Worm (Caenorhabditis elegans) whole organism, mixed stage, embryonic: ENCODE measurements around the gene C05E4.15.

Experiments used
- M03D4.4 ChIP-seq: sonication (generic microtip); optimal IDR thresholded peaks from 2 replicates; lab custom pipeline; 2017; ENCODE audit warnings: mild to moderate bottlenecking, missing genetic modification characterization, missing compliant biosample characterization
- bed-3 ChIP-seq: fragments of 200-800 bp; sonication (Bioruptor generic); optimal IDR thresholded peaks from 3 replicates; lab custom pipeline; 2018; ENCODE audit warnings: mild to moderate bottlenecking, missing genetic modification characterization, moderate library complexity, missing compliant biosample characterization
- blmp-1 ChIP-seq: fragments of 150-350 bp; optimal IDR thresholded peaks from 2 replicates; lab custom pipeline; 2014; ENCODE audit warnings: missing biosample characterization, missing genetic modification characterization
- ceh-39 ChIP-seq: fragments of 150-350 bp; optimal IDR thresholded peaks from 2 replicates; lab custom pipeline; 2014; ENCODE audit warnings: missing biosample characterization, missing genetic modification characterization
- ceh-83 ChIP-seq: fragments of 200-800 bp; sonication (Bioruptor generic); optimal IDR thresholded peaks from 2 replicates; lab custom pipeline; 2018; ENCODE audit warnings: mild to moderate bottlenecking, missing genetic modification characterization, missing compliant biosample characterization
- ces-1 ChIP-seq: fragments of 150-350 bp; optimal IDR thresholded peaks from 2 replicates; lab custom pipeline; 2014; ENCODE audit warnings: missing biosample characterization, missing genetic modification reagents, missing genetic modification characterization
- cnd-1 ChIP-seq: fragments of 200-800 bp; sonication (Bioruptor generic); optimal IDR thresholded peaks from 2 replicates; lab custom pipeline; 2018; ENCODE audit warnings: mild to moderate bottlenecking, missing genetic modification characterization, missing compliant biosample characterization
- drap-1 ChIP-seq: fragments of 200-800 bp; sonication (Bioruptor generic); optimal IDR thresholded peaks from 3 replicates; lab custom pipeline; 2018; ENCODE audit warnings: mild to moderate bottlenecking, missing genetic modification characterization, missing compliant biosample characterization
- elt-3 ChIP-seq: fragments of 150-350 bp; optimal IDR thresholded peaks from 2 replicates; lab custom pipeline; 2014; ENCODE audit warnings: missing biosample characterization, missing genetic modification characterization
- ham-2 ChIP-seq: fragments of 200-800 bp; sonication (Bioruptor generic); optimal IDR thresholded peaks from 2 replicates; lab custom pipeline; 2018; ENCODE audit warnings: mild to moderate bottlenecking, missing genetic modification characterization, missing compliant biosample characterization
- hlh-1 ChIP-seq: fragments of 150-350 bp; optimal IDR thresholded peaks from 2 replicates; lab custom pipeline; 2014; ENCODE audit warnings: missing biosample characterization, missing genetic modification reagents, missing genetic modification characterization
- lin-13 ChIP-seq: fragments of 150-350 bp; optimal IDR thresholded peaks from 2 replicates; lab custom pipeline; 2014; ENCODE audit warnings: missing biosample characterization, missing genetic modification characterization
- lin-32 ChIP-seq: fragments of 200-800 bp; sonication (Bioruptor generic); optimal IDR thresholded peaks from 2 replicates; lab custom pipeline; 2018; ENCODE audit warnings: mild to moderate bottlenecking, missing genetic modification characterization, missing compliant biosample characterization
- lsy-2 ChIP-seq: fragments of 150-350 bp; optimal IDR thresholded peaks from 2 replicates; lab custom pipeline; 2014; ENCODE audit warnings: missing biosample characterization, missing genetic modification characterization
- mab-5 ChIP-seq: fragments of 150-350 bp; optimal IDR thresholded peaks from 2 replicates; lab custom pipeline; 2014; ENCODE audit warnings: missing biosample characterization, missing genetic modification characterization
- mep-1 ChIP-seq: fragments of 150-350 bp; optimal IDR thresholded peaks from 2 replicates; lab custom pipeline; 2017; ENCODE audit warnings: missing biosample characterization, missing genetic modification reagents, missing genetic modification characterization, inconsistent platforms
- mls-2 ChIP-seq: sonication (generic microtip); optimal IDR thresholded peaks from 2 replicates; lab custom pipeline; 2016; ENCODE audit warnings: mild to moderate bottlenecking, missing genetic modification characterization, moderate library complexity, missing compliant biosample characterization
- nhr-12 ChIP-seq: fragments of 150-350 bp; optimal IDR thresholded peaks from 2 replicates; lab custom pipeline; 2014; ENCODE audit warnings: missing biosample characterization, missing genetic modification characterization
- nhr-237 ChIP-seq: fragments of 150-350 bp; optimal IDR thresholded peaks from 2 replicates; lab custom pipeline; 2014; ENCODE audit warnings: missing biosample characterization, missing genetic modification characterization
- nhr-28 ChIP-seq: fragments of 150-350 bp; optimal IDR thresholded peaks from 2 replicates; lab custom pipeline; 2014; ENCODE audit warnings: missing biosample characterization, missing genetic modification characterization
- nhr-76 ChIP-seq: sonication (generic microtip); optimal IDR thresholded peaks from 2 replicates; lab custom pipeline; 2017; ENCODE audit warnings: missing biosample characterization, missing genetic modification characterization
- pha-4 ChIP-seq: fragments of 150-350 bp; optimal IDR thresholded peaks from 2 replicates; lab custom pipeline; 2018; ENCODE audit warnings: missing biosample characterization, missing genetic modification reagents, missing genetic modification characterization
- snpc-4 ChIP-seq: fragments of 150-350 bp; optimal IDR thresholded peaks from 2 replicates; lab custom pipeline; 2014; ENCODE audit warnings: missing biosample characterization, missing genetic modification characterization
- sptf-1 ChIP-seq: sonication (generic microtip); optimal IDR thresholded peaks from 2 replicates; lab custom pipeline; 2017; ENCODE audit warnings: mild to moderate bottlenecking, missing genetic modification characterization, moderate library complexity, missing compliant biosample characterization
- tbx-8 ChIP-seq: fragments of 200-800 bp; sonication (Bioruptor generic); optimal IDR thresholded peaks from 2 replicates; lab custom pipeline; 2018; ENCODE audit warnings: mild to moderate bottlenecking, missing genetic modification characterization, moderate library complexity, missing compliant biosample characterization
- unc-120 ChIP-seq: sonication (generic microtip); optimal IDR thresholded peaks from 2 replicates; lab custom pipeline; 2017; ENCODE audit warnings: missing genetic modification characterization, missing compliant biosample characterization; ENCODE audit not compliant: poor library complexity, severe bottlenecking
- unc-39 ChIP-seq: fragments of 150-350 bp; optimal IDR thresholded peaks from 2 replicates; lab custom pipeline; 2014; ENCODE audit warnings: missing biosample characterization, missing genetic modification characterization
- zip-8 ChIP-seq: fragments of 150-350 bp; optimal IDR thresholded peaks from 2 replicates; lab custom pipeline; 2014; ENCODE audit warnings: missing biosample characterization, missing genetic modification characterization
- ztf-11 ChIP-seq: fragments of 150-350 bp; optimal IDR thresholded peaks from 2 replicates; lab custom pipeline; 2014; ENCODE audit warnings: missing biosample characterization, missing genetic modification characterization

The C05E4.15 gene

DNA sequence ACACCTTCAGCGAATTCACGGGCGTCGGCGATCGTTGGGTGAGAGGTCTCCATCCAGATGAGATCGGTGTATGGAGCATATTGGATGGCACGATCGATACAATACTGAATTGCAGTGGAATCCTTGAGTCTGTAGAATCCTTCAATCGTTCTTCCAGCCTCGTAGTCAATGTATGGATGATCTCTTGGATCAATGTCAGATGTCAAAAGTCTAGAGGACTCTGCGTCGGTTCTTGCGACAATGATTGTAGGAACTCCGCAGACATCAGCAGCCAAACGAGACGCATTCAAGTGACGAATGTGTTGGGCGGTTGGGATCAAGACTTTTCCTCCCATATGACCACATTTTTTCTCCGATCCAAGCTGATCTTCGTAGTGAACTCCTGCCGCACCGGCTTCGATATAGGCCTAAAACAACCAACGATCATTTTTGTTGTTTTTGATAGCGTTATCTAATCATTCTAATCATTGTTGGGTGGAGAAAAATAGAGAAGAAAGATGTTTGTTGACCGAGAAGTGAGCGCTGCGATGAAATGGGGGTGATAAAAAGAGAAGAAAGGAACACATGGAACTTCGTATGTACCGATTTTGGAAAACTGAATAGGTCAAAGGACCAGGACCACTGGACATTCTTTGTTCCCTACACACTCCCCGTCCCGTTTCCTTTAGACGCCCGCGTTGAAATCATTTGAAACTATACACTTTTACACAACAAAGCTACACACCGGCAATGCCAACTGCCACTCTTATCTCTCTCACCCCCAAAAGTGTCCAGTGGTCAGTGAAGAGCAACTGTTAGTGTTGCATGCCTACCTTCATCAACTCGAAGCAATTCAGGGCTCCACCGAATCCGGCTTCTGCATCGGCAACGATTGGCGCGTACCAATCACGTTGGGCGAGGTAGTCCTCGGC is 34.3 kb downstream of the C05E4.15 start:
- no peak for TF ChIP-seq lin-13
- no peak for TF ChIP-seq mls-2 (tag; lab: Kevin White, UChicago)
- TF ChIP-seq zip-8 = no peak
- no peak for TF ChIP-seq lsy-2 (tag; lab: Kevin White, UChicago)
- TF ChIP-seq hlh-1 (tag; lab: Kevin White, UChicago) = peak; percentile 77
- no peak for TF ChIP-seq drap-1
- no peak for TF ChIP-seq elt-3 (tag; lab: Kevin White, UChicago)
- TF ChIP-seq nhr-12 = no peak
- no peak for TF ChIP-seq bed-3
- no peak for TF ChIP-seq lin-32 (GFP tag; lab: Kevin White, UChicago)
- no peak for TF ChIP-seq tbx-8
- TF ChIP-seq blmp-1 (tag; lab: Kevin White, UChicago) = no peak
- TF ChIP-seq cnd-1 (tag; lab: Kevin White, UChicago) = no peak
- peak; percentile 30 for TF ChIP-seq unc-120
- no peak for TF ChIP-seq mep-1 (tag; lab: Kevin White, UChicago)
- no peak for TF ChIP-seq ceh-39 (tag; lab: Kevin White, UChicago)
- TF ChIP-seq, all 35 proteins: peak for 2

DNA sequence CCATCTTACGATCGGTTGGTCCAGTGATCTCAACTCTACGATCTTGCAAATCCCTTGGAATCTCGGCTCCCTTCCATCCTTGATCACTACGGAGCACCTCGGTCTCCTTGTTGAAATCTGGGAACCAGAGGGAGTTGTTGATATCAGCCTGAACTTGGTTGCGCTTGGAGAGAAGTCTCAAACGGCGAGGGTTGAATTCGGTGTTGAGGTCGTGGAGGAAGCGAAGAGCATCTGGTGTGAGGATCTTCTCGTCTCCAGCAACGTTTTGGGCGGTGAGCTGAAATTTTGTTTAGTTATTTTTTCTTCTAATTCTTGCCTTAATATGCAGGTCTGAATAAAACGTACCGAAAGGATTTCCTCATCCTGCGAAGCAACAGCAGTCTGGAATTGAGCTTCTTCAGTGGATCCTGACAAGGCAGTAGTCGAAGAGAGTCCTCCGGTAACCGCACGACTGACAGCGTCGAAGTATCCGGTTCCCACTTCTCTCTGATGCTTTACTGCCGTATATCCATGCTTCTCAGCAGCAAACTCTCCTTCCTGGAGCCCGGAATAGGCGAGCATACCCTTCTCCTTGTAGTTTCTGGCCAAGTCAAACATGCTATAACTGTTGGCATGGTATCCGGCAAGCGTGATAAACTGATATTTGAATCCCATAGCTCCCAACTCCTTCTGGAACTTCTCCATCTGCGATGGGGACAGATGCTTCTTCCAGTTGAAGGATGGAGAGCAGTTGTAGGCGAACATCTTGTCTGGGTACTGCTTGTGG is 35.1 kb downstream of the C05E4.15 start:
- TF ChIP-seq zip-8 (no peak), nhr-12 (no peak), mep-1 (tag; lab: Kevin White, UChicago) (no peak), blmp-1 (tag; lab: Kevin White, UChicago) (no peak), snpc-4 (tag; lab: Kevin White, UChicago) (no peak)

DNA sequence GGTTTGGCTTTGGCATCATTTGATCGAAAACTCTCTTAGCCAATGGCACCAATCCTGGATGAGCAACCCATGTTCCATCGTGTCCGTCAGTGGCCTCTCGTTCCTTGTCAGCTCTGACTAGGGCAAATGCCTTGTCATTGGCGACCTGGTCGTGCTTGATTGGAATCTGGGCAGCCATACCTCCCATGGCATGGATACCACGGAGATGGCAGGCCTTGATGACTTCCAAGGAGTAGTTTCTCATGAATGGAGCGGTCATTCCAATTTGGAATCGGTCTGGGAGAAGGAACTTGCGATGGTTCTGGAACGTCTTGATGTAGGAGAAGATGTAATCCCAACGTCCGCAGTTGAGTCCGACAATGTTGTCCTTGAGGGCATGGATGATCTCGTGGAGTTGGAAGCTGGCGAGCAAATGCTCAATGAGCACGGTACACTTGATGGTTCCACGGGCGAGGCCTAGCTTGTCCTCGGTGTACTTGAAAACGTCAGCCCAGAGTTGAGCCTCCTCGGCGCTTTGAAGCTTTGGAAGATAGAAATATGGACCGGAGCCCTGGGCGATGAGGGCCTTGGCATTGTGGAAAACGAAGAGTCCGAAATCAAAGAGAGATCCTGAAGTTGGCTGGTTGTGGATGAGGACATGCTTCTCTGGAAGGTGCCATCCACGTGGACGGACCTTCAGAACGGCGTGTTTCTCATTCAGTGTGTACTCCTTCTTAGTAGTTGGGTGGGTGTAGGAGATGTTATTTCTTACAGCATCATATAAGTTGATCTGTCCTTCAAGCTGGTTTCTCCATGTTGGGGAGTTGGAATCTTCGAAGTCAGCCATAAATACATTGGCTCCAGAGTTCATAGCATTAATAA is 36.0 kb downstream of the C05E4.15 start:
- TF ChIP-seq M03D4.4 (no peak), pha-4 (tag; lab: Kevin White, UChicago) (no peak), tbx-8 (no peak), lsy-2 (tag; lab: Kevin White, UChicago) (no peak), nhr-28 (tag; lab: Kevin White, UChicago) (no peak), unc-120 (no peak), unc-39 (no peak), nhr-76 (no peak)

DNA sequence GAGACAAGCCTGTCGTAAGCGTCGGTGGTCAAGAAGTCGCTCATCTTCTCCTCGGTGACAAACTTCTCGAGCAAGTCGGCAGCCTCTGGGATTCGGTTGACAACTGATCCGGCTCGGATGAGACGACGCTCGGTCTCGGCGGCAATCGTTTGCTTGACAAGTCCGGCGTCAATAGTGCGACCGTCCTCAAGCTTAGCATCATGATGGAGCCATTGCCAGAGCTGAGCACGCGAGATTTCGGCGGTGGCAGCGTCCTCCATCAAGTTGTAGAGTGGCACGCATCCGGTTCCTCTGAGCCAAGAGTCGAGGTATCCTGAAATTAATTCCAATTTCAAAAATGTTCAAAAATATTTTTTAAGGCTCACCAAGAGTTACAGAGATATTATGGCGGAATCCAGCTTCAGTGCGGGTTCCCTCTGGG is 36.7 kb downstream of the C05E4.15 start:
- TF ChIP-seq blmp-1 (tag; lab: Kevin White, UChicago) (no peak), sptf-1 (no peak), ztf-11 (tag; lab: Kevin White, UChicago) (no peak)

DNA sequence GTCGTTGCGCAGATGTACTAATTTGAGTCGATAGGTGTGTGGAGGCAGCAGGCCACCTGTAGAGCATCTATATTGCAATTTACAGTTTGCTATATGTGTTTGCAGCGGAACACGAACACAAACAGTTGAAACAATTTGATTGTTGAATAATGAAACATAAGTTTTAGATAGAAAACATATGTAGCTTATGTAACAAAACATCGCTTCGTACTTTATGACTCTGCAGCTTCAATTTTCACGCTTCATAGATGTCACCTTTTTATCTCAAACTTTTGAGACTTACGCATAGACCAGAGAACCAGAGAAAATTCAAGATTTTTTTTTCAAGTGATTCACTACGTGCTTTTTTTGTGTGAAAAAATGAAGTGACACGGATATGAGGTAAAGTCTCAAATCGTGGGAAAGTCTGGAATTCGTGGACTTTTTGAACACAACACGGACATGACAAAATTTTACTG is 37.2 kb downstream of the C05E4.15 start, which contains the start of gene fbxb-72:
fbxb-72 (minus strand) TSS at position 58 of the 458 bp plus-strand sequence.
- TF ChIP-seq ham-2 (GFP tag; lab: Kevin White, UChicago) (no peak), sptf-1 (peak; percentile 18), hlh-1 (tag; lab: Kevin White, UChicago) (peak; percentile 9), ces-1 (no peak), elt-3 (tag; lab: Kevin White, UChicago) (no peak), ceh-39 (tag; lab: Kevin White, UChicago) (peak; percentile 44), unc-39 (no peak), mab-5 (tag; lab: Kevin White, UChicago) (no peak), ceh-83 (GFP tag; lab: Kevin White, UChicago) (no peak), nhr-237 (no peak)
